Fruit fly (Drosophila melanogaster) whole organism, wandering third instar larva: ENCODE data around the gene Mvl.

Source experiments
- Dfd ChIP-seq: fragments of >200 bp; optimal IDR thresholded peaks from 2 replicates; lab custom pipeline; 2017; ENCODE audit warnings: missing biosample characterization, missing genetic modification characterization
- Hr78 ChIP-seq: fragments of >200 bp; optimal IDR thresholded peaks from 2 replicates; lab custom pipeline; 2017; ENCODE audit warnings: missing biosample characterization, missing genetic modification characterization
- Jra ChIP-seq: sonication (Bioruptor generic); optimal IDR thresholded peaks from 2 replicates; lab custom pipeline; 2016; ENCODE audit warnings: missing biosample characterization, missing genetic modification characterization
- Myc ChIP-seq: fragments of >200 bp; optimal IDR thresholded peaks from 2 replicates; lab custom pipeline; 2017
- OdsH ChIP-seq: fragments of 200-800 bp; sonication (Bioruptor generic); optimal IDR thresholded peaks from 2 replicates; lab custom pipeline; 2016; ENCODE audit warnings: missing biosample characterization, mild to moderate bottlenecking, missing genetic modification characterization
- Vsx2 ChIP-seq: fragments of 200-300, 225-300 bp; sonication (Bioruptor generic); optimal IDR thresholded peaks from 2 replicates; lab custom pipeline; 2018; ENCODE audit warnings: missing biosample characterization, missing genetic modification characterization; ENCODE audit not compliant: partially characterized antibody
- brk ChIP-seq: fragments of 200-800 bp; sonication (Bioruptor generic); optimal IDR thresholded peaks from 2 replicates; lab custom pipeline; 2016; ENCODE audit warnings: missing biosample characterization, mild to moderate bottlenecking, missing genetic modification characterization
- ey ChIP-seq: fragments of 200-800 bp; sonication (Bioruptor generic); optimal IDR thresholded peaks from 2 replicates; lab custom pipeline; 2016; ENCODE audit warnings: missing biosample characterization, missing genetic modification characterization
- jim ChIP-seq: fragments of 175-275, 200-325 bp; sonication (Bioruptor generic); optimal IDR thresholded peaks from 2 replicates; lab custom pipeline; 2016; ENCODE audit warnings: missing biosample characterization, mild to moderate bottlenecking, missing genetic modification characterization
- pan ChIP-seq: fragments of >200 bp; optimal IDR thresholded peaks from 2 replicates; lab custom pipeline; 2017
- psq ChIP-seq: fragments of 200-800 bp; sonication (Bioruptor generic); optimal IDR thresholded peaks from 3 replicates; lab custom pipeline; 2017; ENCODE audit warnings: missing biosample characterization, mild to moderate bottlenecking, missing genetic modification characterization, moderate library complexity
- rgr ChIP-seq: fragments of 200-800 bp; sonication (Bioruptor generic); optimal IDR thresholded peaks from 3 replicates; lab custom pipeline; 2016; ENCODE audit warnings: missing biosample characterization, mild to moderate bottlenecking, missing genetic modification characterization
- sv ChIP-seq: fragments of 200-800 bp; sonication (Bioruptor generic); optimal IDR thresholded peaks from 3 replicates; lab custom pipeline; 2016; ENCODE audit warnings: missing biosample characterization, missing genetic modification characterization

dm6 chr3R:21077577-21077976, 17.0 kb upstream of the Mvl start:
- TF ChIP-seq ey (GFP tag; lab: Kevin White, UChicago) (no peak), Dfd (GFP tag; lab: Kevin White, UChicago) (no peak), pan (lab: Kevin White, UChicago) (no peak), sv (GFP tag; lab: Kevin White, UChicago) (no peak), brk (GFP tag; lab: Kevin White, UChicago) (no peak), psq (no peak), Hr78 (GFP tag; lab: Kevin White, UChicago) (no peak), Jra (GFP tag; lab: Kevin White, UChicago) (no peak), OdsH (GFP tag; lab: Kevin White, UChicago) (no peak), Myc (lab: Kevin White, UChicago) (no peak), rgr (GFP tag; lab: Kevin White, UChicago) (no peak), Vsx2 (no peak), jim (GFP tag; lab: Kevin White, UChicago) (no peak)
